Fruit fly (Drosophila melanogaster) whole organism, embryonic: ENCODE results near the gene Dup99B.

Source experiments
- Abd-B ChIP-seq: fragments of 200-800 bp; sonication (Bioruptor generic); optimal IDR thresholded peaks from 2 replicates; lab custom pipeline; 2018; ENCODE audit warnings: missing biosample characterization, mild to moderate bottlenecking, missing genetic modification characterization, moderate library complexity
- Atf-2 ChIP-seq: fragments of 200-800 bp; sonication (Bioruptor generic); optimal IDR thresholded peaks from 2 replicates; lab custom pipeline; 2016; ENCODE audit warnings: missing biosample characterization, missing genetic modification characterization
- Atf6 ChIP-seq: fragments of 200-800 bp; sonication (Bioruptor generic); IDR thresholded peaks from 2 replicates; pipeline ENCODE4 v1.3.6; 2022; ENCODE audit warnings: missing biosample characterization, missing genetic modification characterization
- Bgb ChIP-seq: fragments of 200-800 bp; sonication (Bioruptor generic); IDR thresholded peaks from 2 replicates; pipeline ENCODE4 v1.3.6; 2022; ENCODE audit warnings: missing biosample characterization, missing genetic modification characterization; ENCODE audit not compliant: partially characterized antibody
- CG1024 ChIP-seq: fragments of 200-800 bp; sonication (Bioruptor generic); IDR thresholded peaks from 2 replicates; pipeline ENCODE4 v1.3.6; 2022; ENCODE audit warnings: missing biosample characterization, missing genetic modification characterization
- CG12942 ChIP-seq: fragments of 200-800 bp; sonication (Bioruptor generic); optimal IDR thresholded peaks from 3 replicates; lab custom pipeline; 2016; ENCODE audit warnings: missing biosample characterization, missing genetic modification characterization
- CG13424 ChIP-seq: fragments of 200-800 bp; sonication (Bioruptor generic); optimal IDR thresholded peaks from 2 replicates; lab custom pipeline; 2019; ENCODE audit warnings: missing biosample characterization, mild to moderate bottlenecking, missing genetic modification characterization, moderate library complexity
- CG17186 ChIP-seq: fragments of 200-800 bp; sonication (Bioruptor generic); optimal IDR thresholded peaks from 3 replicates; lab custom pipeline; 2017; ENCODE audit warnings: missing biosample characterization, missing genetic modification reagents, missing genetic modification characterization
- CG17385 ChIP-seq: fragments of 200-800 bp; sonication (Bioruptor generic); optimal IDR thresholded peaks from 3 replicates; lab custom pipeline; 2018; ENCODE audit warnings: missing biosample characterization, mild to moderate bottlenecking, missing genetic modification characterization
- CG18262 ChIP-seq: fragments of 200-800 bp; optimal IDR thresholded peaks from 3 replicates; lab custom pipeline; 2019; ENCODE audit warnings: missing biosample characterization, mild to moderate bottlenecking, missing genetic modification characterization, moderate library complexity
- CG30020 ChIP-seq: fragments of 200-800 bp; optimal IDR thresholded peaks from 2 replicates; lab custom pipeline; 2019; ENCODE audit warnings: missing biosample characterization, mild to moderate bottlenecking, missing genetic modification characterization, moderate library complexity
- CG3281 ChIP-seq: fragments of 200-800 bp; sonication (Bioruptor generic); optimal IDR thresholded peaks from 3 replicates; lab custom pipeline; 2017; ENCODE audit warnings: missing biosample characterization, mild to moderate bottlenecking, missing genetic modification characterization
- CG4360 ChIP-seq: fragments of 200-800 bp; sonication (Bioruptor generic); IDR thresholded peaks from 2 replicates; pipeline ENCODE4 v1.3.6; 2022; ENCODE audit warnings: missing biosample characterization, missing genetic modification characterization
- CG5953 ChIP-seq: fragments of 200-800 bp; sonication (Bioruptor generic); IDR thresholded peaks from 2 replicates; pipeline ENCODE4 v1.3.6; 2022; ENCODE audit warnings: missing biosample characterization, missing genetic modification characterization
- CG7556 ChIP-seq: fragments of 200-800 bp; sonication (Bioruptor generic); optimal IDR thresholded peaks from 2 replicates; lab custom pipeline; 2017; ENCODE audit warnings: missing biosample characterization, mild to moderate bottlenecking, missing genetic modification characterization
- CG7963 ChIP-seq: fragments of 200-800 bp; sonication (Bioruptor generic); IDR thresholded peaks from 3 replicates; pipeline ENCODE4 v1.3.6; 2022; ENCODE audit warnings: missing biosample characterization, missing genetic modification characterization; ENCODE audit not compliant: partially characterized antibody
- CG9727 ChIP-seq: fragments of 200-800 bp; sonication (Bioruptor generic); optimal IDR thresholded peaks from 3 replicates; lab custom pipeline; 2017; ENCODE audit warnings: missing biosample characterization, mild to moderate bottlenecking, missing genetic modification characterization
- CG9797 ChIP-seq: fragments of 200-800 bp; sonication (Bioruptor generic); optimal IDR thresholded peaks from 3 replicates; lab custom pipeline; 2018; ENCODE audit warnings: missing biosample characterization, mild to moderate bottlenecking, missing genetic modification characterization
- CrebB ChIP-seq: fragments of 200-800 bp; sonication (Bioruptor generic); optimal IDR thresholded peaks from 3 replicates; lab custom pipeline; 2018; ENCODE audit warnings: missing biosample characterization, mild to moderate bottlenecking, missing genetic modification characterization
- Eip74EF ChIP-seq, 2 experiments: fragments of 200-800 bp in 1 of 2; fragments of >200 bp in 1 of 2; sonication (Bioruptor generic) in 1 of 2; optimal IDR thresholded peaks; 2 replicates each; lab custom pipeline; 2017 to 2019; ENCODE audit warnings: missing biosample characterization in 2 of 2, missing genetic modification characterization in 2 of 2, mild to moderate bottlenecking in 1 of 2, moderate library complexity in 1 of 2
- Fer1 ChIP-seq: fragments of 200-800 bp; sonication (Bioruptor generic); optimal IDR thresholded peaks from 2 replicates; lab custom pipeline; 2017; ENCODE audit warnings: missing biosample characterization, mild to moderate bottlenecking, missing genetic modification characterization
- Gsc ChIP-seq: fragments of 200-800 bp; sonication (Bioruptor generic); IDR thresholded peaks from 2 replicates; pipeline ENCODE4 v1.3.6; 2022; ENCODE audit warnings: missing biosample characterization, missing genetic modification characterization
- H15 ChIP-seq: fragments of 200-800 bp; sonication (Bioruptor generic); IDR thresholded peaks from 3 replicates; pipeline ENCODE4 v1.3.6; 2022; ENCODE audit warnings: missing biosample characterization, missing genetic modification characterization
- HHEX ChIP-seq: fragments of 200-800 bp; sonication (Bioruptor generic); optimal IDR thresholded peaks from 3 replicates; lab custom pipeline; 2017; ENCODE audit warnings: missing biosample characterization, mild to moderate bottlenecking, missing genetic modification characterization, missing genetic modification reagents
- HLH4C ChIP-seq: fragments of 200-800 bp; sonication (Bioruptor generic); IDR thresholded peaks from 3 replicates; pipeline ENCODE4 v1.3.6; 2022; ENCODE audit warnings: missing biosample characterization, missing genetic modification characterization; ENCODE audit not compliant: partially characterized antibody
- Hand ChIP-seq: fragments of 200-800 bp; sonication (Bioruptor generic); optimal IDR thresholded peaks from 2 replicates; lab custom pipeline; 2017; ENCODE audit warnings: mild to moderate bottlenecking, missing biosample characterization, missing genetic modification reagents, missing genetic modification characterization
- HmgD ChIP-seq: fragments of 200-800 bp; sonication (Bioruptor generic); optimal IDR thresholded peaks from 3 replicates; lab custom pipeline; 2016; ENCODE audit warnings: missing biosample characterization, missing genetic modification characterization
- Hr39 ChIP-seq: fragments of >200 bp; optimal IDR thresholded peaks from 2 replicates; lab custom pipeline; 2017
- Hsf ChIP-seq: fragments of 200-800 bp; sonication (Bioruptor generic); optimal IDR thresholded peaks from 3 replicates; lab custom pipeline; 2016; ENCODE audit warnings: missing biosample characterization, missing genetic modification characterization
- Nf-YA ChIP-seq: fragments of 200-800 bp; sonication (Bioruptor generic); IDR thresholded peaks from 2 replicates; pipeline ENCODE4 v1.3.6; 2022; ENCODE audit warnings: missing biosample characterization, missing genetic modification characterization
- Opbp ChIP-seq: fragments of 200-800 bp; sonication (Bioruptor generic); IDR thresholded peaks from 3 replicates; pipeline ENCODE4 v1.3.6; 2022; ENCODE audit warnings: missing biosample characterization, missing genetic modification characterization; ENCODE audit not compliant: partially characterized antibody
- Poxn ChIP-seq: fragments of 200-800 bp; sonication (Bioruptor generic); IDR thresholded peaks from 2 replicates; pipeline ENCODE4 v1.3.6; 2022; ENCODE audit warnings: missing biosample characterization, missing genetic modification characterization
- emc ChIP-seq: fragments of 200-800 bp; sonication (Bioruptor generic); optimal IDR thresholded peaks from 2 replicates; lab custom pipeline; 2016; ENCODE audit warnings: missing biosample characterization, missing genetic modification characterization
- fd102C ChIP-seq: fragments of 200-800 bp; sonication (Bioruptor generic); optimal IDR thresholded peaks from 2 replicates; lab custom pipeline; 2018; ENCODE audit warnings: missing biosample characterization, mild to moderate bottlenecking, missing genetic modification characterization, moderate library complexity
- fd64A ChIP-seq: fragments of 200-800 bp; sonication (Bioruptor generic); optimal IDR thresholded peaks from 3 replicates; lab custom pipeline; 2018; ENCODE audit warnings: missing biosample characterization, mild to moderate bottlenecking, missing genetic modification characterization
- grau ChIP-seq: fragments of 200-800 bp; optimal IDR thresholded peaks from 3 replicates; lab custom pipeline; 2019; ENCODE audit warnings: missing biosample characterization, mild to moderate bottlenecking, missing genetic modification characterization, moderate library complexity
- h ChIP-seq: fragments of >200 bp; optimal IDR thresholded peaks from 2 replicates; lab custom pipeline; 2017
- hb ChIP-seq: fragments of 200-800 bp; sonication (Bioruptor generic); IDR thresholded peaks from 3 replicates; pipeline ENCODE4 v1.3.6; 2022; ENCODE audit warnings: missing biosample characterization, missing genetic modification characterization; ENCODE audit not compliant: partially characterized antibody
- kah ChIP-seq: fragments of 200-800 bp; sonication (Bioruptor generic); optimal IDR thresholded peaks from 2 replicates; lab custom pipeline; 2018; ENCODE audit warnings: missing biosample characterization, mild to moderate bottlenecking, missing genetic modification characterization
- kay ChIP-seq: fragments of 200-800 bp; sonication (Bioruptor generic); optimal IDR thresholded peaks from 2 replicates; lab custom pipeline; 2016; ENCODE audit warnings: missing biosample characterization, missing genetic modification characterization
- lov ChIP-seq, 2 experiments: fragments of 200-800 bp in 1 of 2; fragments of >200 bp in 1 of 2; sonication (Bioruptor generic) in 1 of 2; IDR thresholded peaks in 1 of 2; optimal IDR thresholded peaks in 1 of 2; 2 replicates in 1 of 2; 3 replicates in 1 of 2; pipeline versions ENCODE4 v1.3.6 to Lab custom; 2017 to 2022; ENCODE audit warnings: missing biosample characterization in 1 of 2, missing genetic modification characterization in 1 of 2
- oc ChIP-seq: fragments of 200-800 bp; sonication (Bioruptor generic); optimal IDR thresholded peaks from 2 replicates; lab custom pipeline; 2018; ENCODE audit warnings: missing biosample characterization, mild to moderate bottlenecking, missing genetic modification characterization, moderate library complexity
- org-1 ChIP-seq: fragments of 200-800 bp; sonication (Bioruptor generic); optimal IDR thresholded peaks from 2 replicates; lab custom pipeline; 2017; ENCODE audit warnings: missing biosample characterization, missing genetic modification characterization
- pnt ChIP-seq: fragments of 200-800 bp; sonication (Bioruptor generic); optimal IDR thresholded peaks from 3 replicates; lab custom pipeline; 2016; ENCODE audit warnings: missing biosample characterization, missing genetic modification characterization
- row ChIP-seq: fragments of 200-800 bp; sonication (Bioruptor generic); IDR thresholded peaks from 3 replicates; pipeline ENCODE4 v1.3.6; 2022; ENCODE audit warnings: missing biosample characterization, missing genetic modification characterization
- sna ChIP-seq: fragments of 200-800 bp; sonication (Bioruptor generic); IDR thresholded peaks from 2 replicates; pipeline ENCODE4 v1.3.6; 2022; ENCODE audit warnings: missing biosample characterization, missing genetic modification characterization; ENCODE audit not compliant: partially characterized antibody
- sug ChIP-seq: fragments of 200-800 bp; optimal IDR thresholded peaks from 2 replicates; lab custom pipeline; 2019; ENCODE audit warnings: missing biosample characterization, mild to moderate bottlenecking, missing genetic modification characterization, moderate library complexity
- unpg ChIP-seq: fragments of 200-800 bp; sonication (Bioruptor generic); optimal IDR thresholded peaks from 3 replicates; lab custom pipeline; 2018; ENCODE audit warnings: missing biosample characterization, mild to moderate bottlenecking, missing genetic modification characterization, moderate library complexity
- usp ChIP-seq: fragments of >200 bp; optimal IDR thresholded peaks from 2 replicates; lab custom pipeline; 2017; ENCODE audit warnings: missing biosample characterization, missing genetic modification characterization
- zen ChIP-seq: fragments of 200-800 bp; sonication (Bioruptor generic); optimal IDR thresholded peaks from 3 replicates; lab custom pipeline; 2018; ENCODE audit warnings: missing biosample characterization, mild to moderate bottlenecking, missing genetic modification characterization, moderate library complexity

Gene Dup99B

DNA sequence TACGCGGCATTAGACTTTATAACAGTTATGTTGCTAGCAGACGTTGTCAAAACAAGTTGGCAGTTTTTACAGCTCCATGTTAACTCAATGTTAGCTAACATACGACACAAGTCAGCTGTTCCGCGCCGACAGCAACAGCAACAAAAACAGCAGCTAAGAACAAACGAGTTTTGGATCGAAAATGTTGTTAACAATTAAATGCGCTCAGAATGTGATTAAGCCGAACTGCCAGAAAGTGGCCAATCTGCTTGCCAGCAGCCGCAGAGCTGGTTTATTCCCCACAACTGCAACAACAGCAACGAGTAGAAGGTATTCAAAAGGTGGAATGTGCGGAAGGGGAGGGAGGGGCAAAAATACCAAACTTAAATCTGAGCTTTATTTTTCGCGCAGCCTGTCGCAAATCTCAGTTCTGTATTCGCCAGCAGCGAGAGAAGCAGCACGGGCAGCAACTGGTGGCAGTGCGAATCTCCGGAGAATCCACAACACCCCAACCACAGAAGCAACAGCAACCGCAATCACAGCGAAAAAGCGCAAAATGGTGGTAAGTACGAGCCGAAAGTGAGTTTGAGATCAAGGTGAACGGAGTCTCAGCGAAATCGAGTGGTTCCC is 8.0 kb upstream of the Dup99B start, which contains the start of gene Pcd (continued):
- TF ChIP-seq fd102C (no peak), CG1024 (no peak), row (GFP tag; lab: Robert Waterston, UW) (no peak), CG9797 (GFP tag; lab: Kevin White, UChicago) (no peak), Atf6 (GFP tag; lab: Robert Waterston, UW) (no peak), Opbp (no peak), kah (no peak), kay (GFP tag; lab: Kevin White, UChicago) (no peak), Hand (GFP tag; lab: Kevin White, UChicago) (no peak), h (lab: Kevin White, UChicago) (no peak), CG4360 (GFP tag; lab: Robert Waterston, UW) (peak; percentile 63), emc (no peak), CG18262 (tag; lab: Kevin White, UChicago) (no peak), unpg (GFP tag; lab: Kevin White, UChicago) (no peak), usp (GFP tag; lab: Kevin White, UChicago) (no peak), HLH4C (GFP tag; lab: Robert Waterston, UW) (0 out of 3 replicates have a peak, but pooled peaks have one; percentile 36), zen (tag; lab: Kevin White, UChicago) (no peak), H15 (no peak), org-1 (GFP tag; lab: Kevin White, UChicago) (no peak), oc (tag; lab: Kevin White, UChicago) (no peak), Gsc (GFP tag; lab: Robert Waterston, UW) (no peak), sna (peak; percentile 24; the same call in 1 of the 2 replicates), CG12942 (GFP tag; lab: Kevin White, UChicago) (no peak), Abd-B (GFP tag; lab: Kevin White, UChicago) (no peak), lov (optimal IDR thresholded peaks at IDR 0.05; lab: Kevin White, UChicago) (no peak), lov (GFP tag; IDR thresholded peaks at IDR 0.05; lab: Robert Waterston, UW) (no peak), Atf-2 (no peak), Fer1 (no peak), hb (GFP tag; lab: Robert Waterston, UW) (no peak), CG5953 (GFP tag; lab: Robert Waterston, UW) (no peak), HmgD (GFP tag; lab: Kevin White, UChicago) (no peak), fd64A (GFP tag; lab: Kevin White, UChicago) (no peak), CG30020 (tag; lab: Kevin White, UChicago) (no peak), CG13424 (tag; lab: Kevin White, UChicago) (no peak), Nf-YA (GFP tag; lab: Robert Waterston, UW) (no peak), CG17385 (GFP tag; lab: Kevin White, UChicago) (no peak), Hr39 (lab: Kevin White, UChicago) (no peak), CG7963 (GFP tag; lab: Robert Waterston, UW) (no peak), CG9727 (no peak), CG17186 (GFP tag; lab: Kevin White, UChicago) (no peak), CrebB (tag; lab: Kevin White, UChicago) (no peak), Hsf (no peak), Poxn (GFP tag; lab: Robert Waterston, UW) (no peak), pnt (GFP tag; lab: Kevin White, UChicago) (no peak), sug (tag; lab: Kevin White, UChicago) (peak; percentile 3), grau (tag; lab: Kevin White, UChicago) (no peak), CG3281 (GFP tag; lab: Kevin White, UChicago) (no peak), Eip74EF (GFP tag; optimal IDR thresholded peaks at IDR 0.05; lab: Kevin White, UChicago) (no peak), HHEX (GFP tag; lab: Kevin White, UChicago) (no peak), Bgb (no peak), CG7556 (GFP tag; lab: Kevin White, UChicago) (no peak)
